6 worm cellular contexts compared by ENCODE assay signal in genomic region chrIV:5915152-5915551, ce11.
TF ChIP-seq lines count a peak whose summit lies in the region.

No protein-coding gene starts in this region.

TF ChIP-seq in whole organism, L1 larva, 84 proteins besides CTCF, POLR2A, EP300 and RAD21:
- TF ChIP-seq nhr-11 (tag; optimal IDR thresholded peaks at IDR 0.05; lab: Kevin White, UChicago) (no peak), lin-14 (GFP tag; optimal IDR thresholded peaks at IDR 0.05; lab: Kevin White, UChicago) (peak; percentile 79), ceh-82 (tag; optimal IDR thresholded peaks at IDR 0.05; lab: Kevin White, UChicago) (no peak), nhr-90 (tag; optimal IDR thresholded peaks at IDR 0.05; lab: Kevin White, UChicago; ENCODE audit: poor library complexity) (no peak), nhr-84 (tag; optimal IDR thresholded peaks at IDR 0.05; lab: Kevin White, UChicago) (no peak), lin-15B (tag; optimal IDR thresholded peaks at IDR 0.05; lab: Kevin White, UChicago) (no peak), efl-1 (optimal IDR thresholded peaks at IDR 0.05; lab: Kevin White, UChicago) (no peak), efl-1 (GFP tag; optimal IDR thresholded peaks at IDR 0.05 in 1 of 2; lab: Kevin White, UChicago) (peak in 1 of 2 experiments; percentile 44), ztf-11 (tag; optimal IDR thresholded peaks at IDR 0.05; lab: Kevin White, UChicago) (no peak), fkh-10 (GFP tag; optimal IDR thresholded peaks at IDR 0.05; lab: Kevin White, UChicago) (peak; percentile 95), C04F5.9 (tag; optimal IDR thresholded peaks at IDR 0.05; lab: Kevin White, UChicago) (no peak), ces-1 (GFP tag; optimal IDR thresholded peaks at IDR 0.05; lab: Kevin White, UChicago) (peak; percentile 24), xbp-1 (tag; optimal IDR thresholded peaks at IDR 0.05; lab: Kevin White, UChicago) (no peak)

TF ChIP-seq in whole organism, L2 larva, 48 proteins besides CTCF, POLR2A, EP300 and RAD21:
- TF ChIP-seq unc-39 (tag; optimal IDR thresholded peaks at IDR 0.05; lab: Kevin White, UChicago) (no peak), C34F6.9 (tag; optimal IDR thresholded peaks at IDR 0.05; lab: Kevin White, UChicago) (no peak), sma-3 (GFP tag; optimal IDR thresholded peaks at IDR 0.05; lab: Kevin White, UChicago) (no peak), skn-1 (tag; optimal IDR thresholded peaks at IDR 0.05; lab: Kevin White, UChicago) (no peak), ztf-11 (tag; optimal IDR thresholded peaks at IDR 0.05; lab: Kevin White, UChicago) (no peak), zag-1 (tag; optimal IDR thresholded peaks at IDR 0.05; lab: Kevin White, UChicago) (peak; percentile 26)

TF ChIP-seq in whole organism, L3 larva, 47 proteins besides CTCF, POLR2A, EP300 and RAD21:
- no peak for TF ChIP-seq aly-2 (tag; optimal IDR thresholded peaks at IDR 0.05; lab: Kevin White, UChicago)
- peak; percentile 88 for TF ChIP-seq fkh-10 (GFP tag; optimal IDR thresholded peaks at IDR 0.05; lab: Kevin White, UChicago)

TF ChIP-seq in whole organism, L4 larva, 104 proteins besides CTCF, POLR2A, EP300 and RAD21:
- TF ChIP-seq ztf-7 (tag; optimal IDR thresholded peaks at IDR 0.05; lab: Kevin White, UChicago): no peak
- peak; percentile 66 for TF ChIP-seq aha-1 (tag; lab: Kevin White, UChicago)
- TF ChIP-seq rbr-2 (tag; optimal IDR thresholded peaks at IDR 0.05; lab: Kevin White, UChicago): no peak
- peak; percentile 90 for TF ChIP-seq fkh-10 (GFP tag; optimal IDR thresholded peaks at IDR 0.05; lab: Kevin White, UChicago)
- no peak for TF ChIP-seq spr-1 (tag; optimal IDR thresholded peaks at IDR 0.05; lab: Kevin White, UChicago)
- TF ChIP-seq snpc-4 (tag; optimal IDR thresholded peaks at IDR 0.05; lab: Kevin White, UChicago): no peak
- peak; percentile 64 for TF ChIP-seq ces-1 (GFP tag; optimal IDR thresholded peaks at IDR 0.05; lab: Kevin White, UChicago)
TF ChIP-seq in whole organism, L4 larva: peak in this region for 3.

TF ChIP-seq in whole organism, late embryonic, 69 proteins besides CTCF, POLR2A, EP300 and RAD21:
- peak; percentile 91 for TF ChIP-seq unc-42 (tag; optimal IDR thresholded peaks at IDR 0.05; lab: Kevin White, UChicago)
- no peak for TF ChIP-seq pax-1 (tag; optimal IDR thresholded peaks at IDR 0.05; lab: Kevin White, UChicago)

TF ChIP-seq in whole organism, mixed stage, embryonic, 35 proteins besides CTCF, POLR2A, EP300 and RAD21:
- TF ChIP-seq ces-1 (GFP tag; optimal IDR thresholded peaks at IDR 0.05; lab: Kevin White, UChicago) (peak; percentile 76), lin-13 (tag; optimal IDR thresholded peaks at IDR 0.05; lab: Kevin White, UChicago) (no peak), elt-3 (tag; optimal IDR thresholded peaks at IDR 0.05; lab: Kevin White, UChicago) (no peak), sptf-1 (tag; optimal IDR thresholded peaks at IDR 0.05; lab: Kevin White, UChicago) (no peak)

Comparison
In these comparisons a context has a peak if more than half of its experiments do, and no peak if none do; other contexts are left out.
1. Of the 29 proteins assayed by ChIP-seq in both whole organism, L4 larva and whole organism, L1 larva: peak only in whole organism, L4 larva: aha-1; only in whole organism, L1 larva: none; in both: ces-1 and fkh-10; in neither: 26.